Worm (Caenorhabditis elegans) whole organism, L1 larva: ENCODE data around the gene rab-37.

Experiments used
- F16B12.6 ChIP-seq: fragments of 150-350 bp; optimal IDR thresholded peaks from 2 replicates; lab custom pipeline; 2014; ENCODE audit warnings: missing biosample characterization, missing genetic modification characterization
- alr-1 ChIP-seq: fragments of 200-800 bp; sonication (Bioruptor generic); optimal IDR thresholded peaks from 2 replicates; lab custom pipeline; 2018; ENCODE audit warnings: borderline replicate concordance, mild to moderate bottlenecking, missing genetic modification characterization, missing compliant biosample characterization
- aly-2 ChIP-seq: fragments of 150-350 bp; optimal IDR thresholded peaks from 2 replicates; lab custom pipeline; 2014; ENCODE audit warnings: missing biosample characterization, missing genetic modification characterization
- ama-1 ChIP-seq: fragments of 150-350 bp; optimal IDR thresholded peaks from 2 replicates; lab custom pipeline; 2014
- ceh-63 ChIP-seq: fragments of 200-800 bp; sonication (Bioruptor generic); optimal IDR thresholded peaks from 2 replicates; lab custom pipeline; 2018; ENCODE audit warnings: mild to moderate bottlenecking, missing genetic modification characterization, missing compliant biosample characterization
- ceh-8 ChIP-seq: fragments of 200-800 bp; sonication (Bioruptor generic); optimal IDR thresholded peaks from 2 replicates; lab custom pipeline; 2018; ENCODE audit warnings: mild to moderate bottlenecking, missing genetic modification characterization, moderate library complexity, missing compliant biosample characterization
- ceh-82 ChIP-seq, 3 experiments: fragments of 150-350 bp in 1 of 3; sonication (generic microtip) in 2 of 3; optimal IDR thresholded peaks; 2 replicates each; lab custom pipeline; 2014 to 2017; ENCODE audit warnings: missing biosample characterization in 3 of 3, missing genetic modification characterization in 3 of 3
- ceh-90 ChIP-seq: sonication (generic microtip); optimal IDR thresholded peaks from 2 replicates; lab custom pipeline; 2016; ENCODE audit warnings: missing genetic modification characterization, missing compliant biosample characterization
- dsc-1 ChIP-seq: sonication (generic microtip); optimal IDR thresholded peaks from 2 replicates; lab custom pipeline; 2016; ENCODE audit warnings: mild to moderate bottlenecking, missing genetic modification characterization, missing compliant biosample characterization
- efl-1 ChIP-seq, 4 experiments: fragments of 150-350 bp; optimal IDR thresholded peaks in 3 of 4; peaks in 1 of 4; 1 replicate in 1 of 4; 2 replicates in 3 of 4; lab custom pipeline; 2014; ENCODE audit warnings: missing biosample characterization in 2 of 4, missing genetic modification characterization in 2 of 4, missing genetic modification reagents in 2 of 4
- egl-13 ChIP-seq: sonication (generic microtip); optimal IDR thresholded peaks from 2 replicates; lab custom pipeline; 2016; ENCODE audit warnings: missing genotype, missing genetic modification reagents, missing genetic modification characterization, missing compliant biosample characterization
- elt-2 ChIP-seq: sonication (generic microtip); optimal IDR thresholded peaks from 2 replicates; lab custom pipeline; 2016; ENCODE audit warnings: missing genetic modification characterization, mild to moderate bottlenecking, inconsistent platforms, missing compliant biosample characterization, missing genetic modification reagents
- fkh-10 ChIP-seq: sonication (generic microtip); optimal IDR thresholded peaks from 2 replicates; lab custom pipeline; 2017; ENCODE audit warnings: missing biosample characterization, missing genetic modification reagents, missing genetic modification characterization
- fkh-8 ChIP-seq: sonication (generic microtip); optimal IDR thresholded peaks from 2 replicates; lab custom pipeline; 2016; ENCODE audit warnings: mild to moderate bottlenecking, missing genetic modification characterization, missing compliant biosample characterization
- fos-1 ChIP-seq: fragments of 150-350 bp; optimal IDR thresholded peaks from 2 replicates; lab custom pipeline; 2014; ENCODE audit warnings: missing biosample characterization, missing genetic modification characterization
- grh-1 ChIP-seq: fragments of 200-800 bp; sonication (Bioruptor generic); IDR thresholded peaks from 2 replicates; pipeline ENCODE4 v1.3.6; 2022; ENCODE audit warnings: missing genetic modification reagents, missing genetic modification characterization, missing compliant biosample characterization
- hlh-17 ChIP-seq: fragments of 200-800 bp; sonication (Bioruptor generic); optimal IDR thresholded peaks from 2 replicates; lab custom pipeline; 2018; ENCODE audit warnings: missing genetic modification characterization, mild to moderate bottlenecking, missing compliant biosample characterization, moderate library complexity, borderline replicate concordance
- irx-1 ChIP-seq: sonication (generic microtip); optimal IDR thresholded peaks from 2 replicates; lab custom pipeline; 2016; ENCODE audit warnings: missing genetic modification characterization, missing compliant biosample characterization
- lin-13 ChIP-seq: fragments of 150-350 bp; optimal IDR thresholded peaks from 2 replicates; lab custom pipeline; 2014; ENCODE audit warnings: missing biosample characterization, missing genetic modification reagents, missing genetic modification characterization
- lin-14 ChIP-seq: fragments of 200-800 bp; sonication (Bioruptor generic); optimal IDR thresholded peaks from 2 replicates; lab custom pipeline; 2018; ENCODE audit warnings: mild to moderate bottlenecking, missing genetic modification characterization, moderate library complexity, missing compliant biosample characterization
- lin-15B ChIP-seq: fragments of 150-350 bp; sonication (generic microtip); optimal IDR thresholded peaks from 3 replicates; lab custom pipeline; 2014; ENCODE audit warnings: missing biosample characterization, missing genetic modification characterization
- lin-35 ChIP-seq, 2 experiments: fragments of 150-350 bp; optimal IDR thresholded peaks; 2 replicates each; lab custom pipeline; 2014; ENCODE audit warnings: missing biosample characterization in 2 of 2, missing genetic modification characterization in 2 of 2, missing genetic modification reagents in 2 of 2
- lsy-2 ChIP-seq, 2 experiments: fragments of 150-350 bp; optimal IDR thresholded peaks; 2 replicates each; lab custom pipeline; 2014; ENCODE audit warnings: missing biosample characterization in 2 of 2, missing genetic modification characterization in 2 of 2
- mep-1 ChIP-seq: fragments of 150-350 bp; optimal IDR thresholded peaks from 2 replicates; lab custom pipeline; 2014; ENCODE audit warnings: missing biosample characterization, missing genetic modification characterization
- nhr-11 ChIP-seq: fragments of 150-350 bp; optimal IDR thresholded peaks from 2 replicates; lab custom pipeline; 2014; ENCODE audit warnings: missing biosample characterization, missing genetic modification characterization
- nhr-19 ChIP-seq: fragments of 200-800 bp; sonication (Bioruptor generic); conservative IDR thresholded peaks from 2 replicates; pipeline ENCODE4 v1.3.6; 2022; ENCODE audit warnings: missing genetic modification characterization, missing compliant biosample characterization
- nhr-20 ChIP-seq: sonication (generic microtip); optimal IDR thresholded peaks from 2 replicates; lab custom pipeline; 2016; ENCODE audit warnings: mild to moderate bottlenecking, missing genetic modification characterization, missing compliant biosample characterization
- nhr-237 ChIP-seq: fragments of 150-350 bp; optimal IDR thresholded peaks from 2 replicates; lab custom pipeline; 2014; ENCODE audit warnings: missing biosample characterization, missing genetic modification characterization
- nhr-28 ChIP-seq: fragments of 150-350 bp; optimal IDR thresholded peaks from 2 replicates; lab custom pipeline; 2014; ENCODE audit warnings: missing biosample characterization, missing genetic modification characterization
- nhr-71 ChIP-seq: sonication (generic microtip); optimal IDR thresholded peaks from 2 replicates; lab custom pipeline; 2016; ENCODE audit warnings: mild to moderate bottlenecking, missing genetic modification characterization, moderate library complexity, missing compliant biosample characterization
- nhr-84 ChIP-seq: sonication (generic microtip); optimal IDR thresholded peaks from 2 replicates; lab custom pipeline; 2017; ENCODE audit warnings: missing biosample characterization, missing genetic modification characterization
- nhr-85 ChIP-seq: sonication (generic microtip); peaks from one replicate; lab custom pipeline; 2016; ENCODE audit warnings: missing genetic modification characterization, inconsistent platforms, missing compliant biosample characterization
- nhr-90 ChIP-seq: sonication (generic microtip); optimal IDR thresholded peaks from 2 replicates; lab custom pipeline; 2016; ENCODE audit warnings: mild to moderate bottlenecking, missing genetic modification characterization, missing compliant biosample characterization; ENCODE audit not compliant: poor library complexity
- pag-3 ChIP-seq: sonication (generic microtip); optimal IDR thresholded peaks from 2 replicates; lab custom pipeline; 2017; ENCODE audit warnings: missing genetic modification characterization, mild to moderate bottlenecking, missing compliant biosample characterization, antibody characterized with exemption, borderline replicate concordance; ENCODE audit not compliant: insufficient read depth
- pax-3 ChIP-seq: fragments of 200-800 bp; sonication (Bioruptor generic); optimal IDR thresholded peaks from 2 replicates; lab custom pipeline; 2018; ENCODE audit warnings: mild to moderate bottlenecking, missing genetic modification characterization, moderate library complexity, missing compliant biosample characterization
- pqm-1 ChIP-seq: sonication (generic microtip); optimal IDR thresholded peaks from 3 replicates; lab custom pipeline; 2017; ENCODE audit warnings: missing biosample characterization, missing genetic modification characterization
- snpc-4 ChIP-seq: fragments of 150-350 bp; optimal IDR thresholded peaks from 2 replicates; lab custom pipeline; 2014; ENCODE audit warnings: missing biosample characterization, missing genetic modification characterization
- snu-23 ChIP-seq: sonication (generic microtip); optimal IDR thresholded peaks from 2 replicates; lab custom pipeline; 2016; ENCODE audit warnings: missing genetic modification characterization, missing compliant biosample characterization
- sox-4 ChIP-seq: sonication (generic microtip); optimal IDR thresholded peaks from 2 replicates; lab custom pipeline; 2016; ENCODE audit warnings: missing genetic modification characterization, missing compliant biosample characterization
- sptf-1 ChIP-seq: fragments of 150-350 bp; optimal IDR thresholded peaks from 2 replicates; lab custom pipeline; 2014; ENCODE audit warnings: missing biosample characterization, missing genetic modification characterization
- unc-130 ChIP-seq: fragments of 150-350 bp; optimal IDR thresholded peaks from 2 replicates; lab custom pipeline; 2017; ENCODE audit warnings: missing biosample characterization, missing genetic modification characterization, inconsistent platforms
- unc-30 ChIP-seq: sonication (generic microtip); optimal IDR thresholded peaks from 2 replicates; lab custom pipeline; 2017; ENCODE audit warnings: missing biosample characterization, missing genetic modification characterization
- vab-15 ChIP-seq: sonication (generic microtip); optimal IDR thresholded peaks from 2 replicates; lab custom pipeline; 2017; ENCODE audit warnings: missing genotype, mild to moderate bottlenecking, missing genetic modification characterization, missing compliant biosample characterization
- xbp-1 ChIP-seq: sonication (generic microtip); optimal IDR thresholded peaks from 2 replicates; lab custom pipeline; 2016; ENCODE audit warnings: missing genetic modification characterization, missing compliant biosample characterization
- ztf-11 ChIP-seq, 2 experiments: sonication (generic microtip); optimal IDR thresholded peaks; 2 replicates each; lab custom pipeline; 2016 to 2017; ENCODE audit warnings: missing genetic modification characterization in 2 of 2, missing biosample characterization in 1 of 2, missing compliant biosample characterization in 1 of 2
- ztf-4 ChIP-seq: fragments of 150-350 bp; optimal IDR thresholded peaks from 2 replicates; lab custom pipeline; 2014; ENCODE audit warnings: missing biosample characterization, missing genetic modification characterization

The rab-37 gene

ce11 chrX:4248417-4248816 is 12.8 kb upstream of the rab-37 start:
- no peak for TF ChIP-seq grh-1
- TF ChIP-seq lin-35 (GFP tag; optimal IDR thresholded peaks at IDR 0.05; lab: Kevin White, UChicago), result no peak
- TF ChIP-seq lin-13 (GFP tag; lab: Kevin White, UChicago), result no peak
- TF ChIP-seq snu-23 (GFP tag; lab: Kevin White, UChicago), result peak; percentile 9
- TF ChIP-seq sptf-1 (tag; lab: Kevin White, UChicago), result no peak
- TF ChIP-seq nhr-90 (tag; lab: Kevin White, UChicago), result no peak
- TF ChIP-seq unc-30 (tag; lab: Kevin White, UChicago), result no peak
- TF ChIP-seq nhr-20 (tag; lab: Kevin White, UChicago), result peak; percentile 13
- no peak for TF ChIP-seq pax-3
- TF ChIP-seq pqm-1 (tag; lab: Kevin White, UChicago), result no peak
- no peak for TF ChIP-seq ztf-4 (tag; lab: Kevin White, UChicago)
- no peak for TF ChIP-seq hlh-17 (GFP tag; lab: Kevin White, UChicago)
- TF ChIP-seq snpc-4 (tag; lab: Kevin White, UChicago), result no peak
- peak; percentile 34 for TF ChIP-seq elt-2 (tag; lab: Kevin White, UChicago)
- TF ChIP-seq nhr-85 (tag; lab: Kevin White, UChicago), result peak; percentile 55
- TF ChIP-seq vab-15, result no peak
- TF ChIP-seq nhr-84, result no peak
- TF ChIP-seq dsc-1 (tag; lab: Kevin White, UChicago), result no peak
- TF ChIP-seq lsy-2 (tag; optimal IDR thresholded peaks at IDR 0.05; lab: Kevin White, UChicago), result no peak
- TF ChIP-seq nhr-71, result peak; percentile 26
- peak; percentile 30 for TF ChIP-seq lin-14 (GFP tag; lab: Kevin White, UChicago)
- TF ChIP-seq aly-2 (tag; lab: Kevin White, UChicago), result no peak
- no peak for TF ChIP-seq fkh-10 (GFP tag; lab: Kevin White, UChicago)
- TF ChIP-seq nhr-237 (tag; lab: Kevin White, UChicago), result no peak
- no peak for TF ChIP-seq ztf-11 (tag; optimal IDR thresholded peaks at IDR 0.05; lab: Kevin White, UChicago)
- no peak for TF ChIP-seq nhr-11 (tag; lab: Kevin White, UChicago)
- TF ChIP-seq pag-3 (tag; lab: Kevin White, UChicago), result no peak
- TF ChIP-seq, all 84 proteins: peak for 6

DNA sequence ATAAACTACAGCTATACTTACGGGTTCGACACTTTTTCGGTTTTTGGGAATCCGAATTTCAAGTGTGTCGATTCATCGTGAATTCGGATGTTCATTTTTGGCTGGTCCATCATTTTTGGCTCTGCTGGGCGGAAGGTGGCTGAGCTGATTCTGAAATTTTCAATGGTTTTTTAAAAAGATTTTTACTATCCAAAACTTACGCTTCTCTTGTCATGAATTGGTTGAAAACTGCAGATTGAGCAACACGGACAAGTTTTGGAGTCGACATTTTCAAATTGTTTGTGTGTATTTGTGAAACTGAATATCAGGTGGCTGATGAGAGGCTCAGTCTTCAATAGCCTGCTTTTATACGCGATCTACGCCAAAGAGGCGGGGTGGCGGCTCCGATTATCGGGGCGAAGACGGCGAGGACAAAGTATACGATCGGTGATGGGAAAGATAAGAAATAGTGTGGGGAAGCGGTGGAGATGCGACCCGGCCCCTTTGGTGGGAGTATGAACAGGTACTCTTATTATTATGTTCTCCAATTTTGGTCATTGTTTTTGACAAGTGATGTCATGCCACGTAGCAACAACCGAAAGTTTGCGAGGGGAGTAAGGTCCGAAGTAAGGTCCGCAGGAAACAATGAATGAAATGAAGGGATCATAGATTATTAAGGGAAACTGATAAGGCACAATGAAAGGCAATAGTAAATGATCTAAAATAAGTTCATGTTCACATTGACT is 11.4 kb upstream of the rab-37 start, which contains the start of gene F48D6.4:
TSS of gene F48D6.4 (minus strand) at position 346 of the 725 bp plus-strand sequence.
- TF ChIP-seq efl-1 (optimal IDR thresholded peaks at IDR 0.05; lab: Kevin White, UChicago), result no peak
- peak in 1 of 2 experiments; percentile 23 for TF ChIP-seq efl-1 (GFP tag; optimal IDR thresholded peaks at IDR 0.05 in 1 of 2; lab: Kevin White, UChicago)
- no peak for TF ChIP-seq fos-1 (tag; lab: Kevin White, UChicago)
- TF ChIP-seq ama-1 (lab: Kevin White, UChicago), result peak; percentile 11
- TF ChIP-seq lin-15B (tag; lab: Kevin White, UChicago), result no peak
- TF ChIP-seq elt-2 (tag; lab: Kevin White, UChicago), result peak; percentile 33
- TF ChIP-seq fkh-8 (tag; lab: Kevin White, UChicago), result no peak
- TF ChIP-seq egl-13 (tag; lab: Kevin White, UChicago), result no peak
- TF ChIP-seq nhr-85 (tag; lab: Kevin White, UChicago), result peak; percentile 14

DNA sequence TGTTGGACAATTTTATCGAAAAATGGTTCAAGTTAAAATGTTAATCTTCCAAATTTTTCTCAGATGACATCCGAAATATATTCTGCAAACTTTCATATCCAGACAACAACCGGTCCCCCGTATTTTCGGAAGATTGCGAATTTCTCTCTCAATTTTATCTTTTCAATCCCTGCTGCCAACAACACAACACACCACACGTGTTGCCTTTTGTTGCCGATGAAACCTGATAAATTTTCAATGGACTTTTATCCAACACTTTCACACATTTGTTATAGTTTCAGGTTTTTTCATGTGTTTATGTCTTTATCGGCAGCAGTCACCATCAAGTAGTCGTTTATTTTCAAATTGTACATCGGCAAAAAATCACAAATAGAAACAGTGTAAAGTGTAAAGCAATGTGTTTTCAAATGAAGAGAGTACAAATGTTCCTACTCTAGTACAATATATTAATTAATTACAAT is 10.6 kb upstream of the rab-37 start:
- TF ChIP-seq lin-15B (tag; lab: Kevin White, UChicago) (no peak), nhr-11 (tag; lab: Kevin White, UChicago) (no peak), nhr-28 (no peak), ceh-82 (tag; optimal IDR thresholded peaks at IDR 0.05; lab: Kevin White, UChicago) (no peak), nhr-19 (0 out of 2 replicates have a peak, but pooled peaks have one; percentile 10), ceh-90 (tag; lab: Kevin White, UChicago) (no peak), mep-1 (tag; lab: Kevin White, UChicago) (no peak), dsc-1 (tag; lab: Kevin White, UChicago) (no peak), unc-130 (tag; lab: Kevin White, UChicago) (no peak), sox-4 (no peak), snpc-4 (tag; lab: Kevin White, UChicago) (no peak), irx-1 (no peak), ztf-4 (tag; lab: Kevin White, UChicago) (no peak), fos-1 (tag; lab: Kevin White, UChicago) (no peak), xbp-1 (tag; lab: Kevin White, UChicago) (no peak), elt-2 (tag; lab: Kevin White, UChicago) (peak; percentile 32), alr-1 (tag; lab: Kevin White, UChicago) (no peak), fkh-8 (tag; lab: Kevin White, UChicago) (no peak), F16B12.6 (tag; lab: Kevin White, UChicago) (no peak), pax-3 (no peak), ceh-63 (GFP tag; lab: Kevin White, UChicago) (no peak), ceh-8 (GFP tag; lab: Kevin White, UChicago) (no peak)
